Fruit fly (Drosophila melanogaster) S2 (cell line): ENCODE measurements around the gene orion.

Experiments used
- CG8478 ChIP-seq: fragments of >200 bp; optimal IDR thresholded peaks from 2 replicates; lab custom pipeline; 2018
- CTCF ChIP-seq, 2 experiments: fragments of >200 bp; optimal IDR thresholded peaks; 2 replicates each; lab custom pipeline; 2018

dm6 chrX:7935798-7936572 is 10.7 kb downstream of the orion start, which contains the start of gene Ubr3:
- TF ChIP-seq CG8478 (no peak), CTCF (optimal IDR thresholded peaks at IDR 0.05; lab: Kevin White, UChicago) (no peak)
